Fruit fly (Drosophila melanogaster): ENCODE data around the gene TP53INP.

The TP53INP gene

dm6 chr3L:4406653-4407257 is at the start of gene TP53INP:
TP53INP (plus strand) TSS chr3L:4406943.
- TF ChIP-seq CG1620 (GFP tag; optimal IDR thresholded peaks at IDR 0.05): no peak
- TF ChIP-seq tj (GFP tag; optimal IDR thresholded peaks at IDR 0.05): peak; percentile 45
- peak; percentile 53 for TF ChIP-seq Crg-1 (GFP tag; optimal IDR thresholded peaks at IDR 0.05)
- TF ChIP-seq bab1 (GFP tag; optimal IDR thresholded peaks at IDR 0.05): peak; percentile 52
- peak; percentile 74 for TF ChIP-seq CG11617 (GFP tag; optimal IDR thresholded peaks at IDR 0.05)
- TF ChIP-seq CG5204 (GFP tag; optimal IDR thresholded peaks at IDR 0.05): peak; percentile 59
- TF ChIP-seq ovo (GFP tag; optimal IDR thresholded peaks at IDR 0.05): no peak
- TF ChIP-seq cic (GFP tag; optimal IDR thresholded peaks at IDR 0.05): no peak
- no peak for TF ChIP-seq cnc (optimal IDR thresholded peaks at IDR 0.05)
- TF ChIP-seq Hr96 (GFP tag; optimal IDR thresholded peaks at IDR 0.05): no peak
- peak; percentile 34 for TF ChIP-seq Clk (GFP tag; optimal IDR thresholded peaks at IDR 0.05)
- peak; percentile 62 for TF ChIP-seq pad (GFP tag; optimal IDR thresholded peaks at IDR 0.05)
- peak; percentile 63 for TF ChIP-seq CG7045 (GFP tag; optimal IDR thresholded peaks at IDR 0.05)
- peak; percentile 58 for TF ChIP-seq CG14711 (tag; optimal IDR thresholded peaks at IDR 0.05)
- TF ChIP-seq CG33017 (tag; optimal IDR thresholded peaks at IDR 0.05): peak; percentile 65
- TF ChIP-seq toe (GFP tag; optimal IDR thresholded peaks at IDR 0.05): peak; percentile 46
- TF ChIP-seq kay (GFP tag; ENCODE audit: borderline replicate concordance): peak; percentile 88
- TF ChIP-seq CG12768 (GFP tag; optimal IDR thresholded peaks at IDR 0.05): peak; percentile 63
- TF ChIP-seq CG7101 (tag; optimal IDR thresholded peaks at IDR 0.05): peak; percentile 65
- peak; percentile 7 for TF ChIP-seq Mnt (GFP tag; optimal IDR thresholded peaks at IDR 0.05)

dm6 chr3L:4356986-4357385 is 49.8 kb upstream of the TP53INP start:
- TF ChIP-seq CG12768 (GFP tag; optimal IDR thresholded peaks at IDR 0.05): no peak
- no peak for TF ChIP-seq kay (GFP tag; ENCODE audit: borderline replicate concordance)
- TF ChIP-seq CG14711 (tag; optimal IDR thresholded peaks at IDR 0.05): no peak
- TF ChIP-seq Hr96 (GFP tag; optimal IDR thresholded peaks at IDR 0.05): no peak
- no peak for TF ChIP-seq Crg-1 (GFP tag; optimal IDR thresholded peaks at IDR 0.05)
- TF ChIP-seq CG5204 (GFP tag; optimal IDR thresholded peaks at IDR 0.05): no peak
- no peak for TF ChIP-seq cnc (optimal IDR thresholded peaks at IDR 0.05)
- no peak for TF ChIP-seq bab1 (GFP tag; optimal IDR thresholded peaks at IDR 0.05)
- TF ChIP-seq CG1620 (GFP tag; optimal IDR thresholded peaks at IDR 0.05): no peak
- TF ChIP-seq Mnt (GFP tag; optimal IDR thresholded peaks at IDR 0.05): no peak

dm6 chr3L:4357705-4358131 is 49.0 kb upstream of the TP53INP start:
- TF ChIP-seq CG5204 (GFP tag; optimal IDR thresholded peaks at IDR 0.05): no peak
- peak; percentile 14 for TF ChIP-seq cic (GFP tag; optimal IDR thresholded peaks at IDR 0.05)
- TF ChIP-seq CG7045 (GFP tag; optimal IDR thresholded peaks at IDR 0.05): no peak
- TF ChIP-seq cnc (optimal IDR thresholded peaks at IDR 0.05): no peak
- no peak for TF ChIP-seq Crg-1 (GFP tag; optimal IDR thresholded peaks at IDR 0.05)
- peak; percentile 5 for TF ChIP-seq CG7101 (tag; optimal IDR thresholded peaks at IDR 0.05)
- TF ChIP-seq Mnt (GFP tag; optimal IDR thresholded peaks at IDR 0.05): no peak
- peak; percentile 14 for TF ChIP-seq ovo (GFP tag; optimal IDR thresholded peaks at IDR 0.05)
- TF ChIP-seq Clk (GFP tag; optimal IDR thresholded peaks at IDR 0.05): no peak
- TF ChIP-seq CG33017 (tag; optimal IDR thresholded peaks at IDR 0.05): no peak
- TF ChIP-seq tj (GFP tag; optimal IDR thresholded peaks at IDR 0.05): no peak

- no peak for TF ChIP-seq CG7045 (GFP tag; optimal IDR thresholded peaks at IDR 0.05)
- no peak for TF ChIP-seq kay (GFP tag; ENCODE audit: borderline replicate concordance)
- TF ChIP-seq CG1620 (GFP tag; optimal IDR thresholded peaks at IDR 0.05): no peak
- no peak for TF ChIP-seq cic (GFP tag; optimal IDR thresholded peaks at IDR 0.05)
- peak; percentile 74 for TF ChIP-seq tj (GFP tag; optimal IDR thresholded peaks at IDR 0.05)
- no peak for TF ChIP-seq CG33017 (tag; optimal IDR thresholded peaks at IDR 0.05)
- TF ChIP-seq CG5204 (GFP tag; optimal IDR thresholded peaks at IDR 0.05): no peak
Measured at dm6 chr3L:4359688-4360375, 46.9 kb upstream of the TP53INP start.

DNA sequence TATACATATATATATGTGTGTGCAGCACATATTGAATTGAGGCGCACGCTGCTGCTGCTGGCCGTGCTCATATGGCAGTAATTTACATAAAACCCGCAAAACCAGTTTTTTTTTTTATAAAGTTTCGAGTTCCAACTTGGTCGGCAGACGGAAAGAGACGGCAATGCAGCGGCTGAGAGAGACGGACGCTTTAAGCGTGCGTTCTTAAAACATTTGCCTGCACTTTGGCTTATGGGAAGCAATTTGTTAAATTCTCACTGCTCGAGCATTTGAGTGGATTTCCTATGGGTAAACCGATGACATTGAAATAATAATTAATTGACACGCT is 46.4 kb upstream of the TP53INP start:
- peak; percentile 48 for TF ChIP-seq tj (GFP tag; optimal IDR thresholded peaks at IDR 0.05)
- TF ChIP-seq ovo (GFP tag; optimal IDR thresholded peaks at IDR 0.05): no peak

DNA sequence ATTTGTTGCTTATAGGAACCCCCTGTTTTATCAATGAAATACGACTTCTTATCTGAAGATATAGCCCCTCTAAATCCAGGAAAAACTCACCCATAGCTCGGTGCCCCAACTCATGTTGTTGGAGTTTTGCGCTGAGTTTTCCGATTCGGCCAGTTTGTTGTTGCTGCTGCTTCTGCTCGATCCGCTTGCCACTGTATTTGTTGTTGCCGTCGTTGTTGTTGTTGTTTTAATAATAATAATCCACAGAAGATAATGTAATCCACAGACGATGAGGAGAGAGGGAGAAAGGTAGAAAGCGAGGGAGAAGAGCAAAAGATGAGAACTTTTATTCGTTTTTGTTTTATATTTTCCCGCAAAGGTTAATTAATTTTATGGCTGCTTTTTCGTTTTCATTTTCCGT is 43.8 kb upstream of the TP53INP start:
- TF ChIP-seq pad (GFP tag; optimal IDR thresholded peaks at IDR 0.05): no peak
- TF ChIP-seq bab1 (GFP tag; optimal IDR thresholded peaks at IDR 0.05): no peak
- TF ChIP-seq Mnt (GFP tag; optimal IDR thresholded peaks at IDR 0.05): no peak
- TF ChIP-seq tj (GFP tag; optimal IDR thresholded peaks at IDR 0.05): no peak
- no peak for TF ChIP-seq CG7101 (tag; optimal IDR thresholded peaks at IDR 0.05)
- no peak for TF ChIP-seq ovo (GFP tag; optimal IDR thresholded peaks at IDR 0.05)
- TF ChIP-seq CG7045 (GFP tag; optimal IDR thresholded peaks at IDR 0.05): no peak
- no peak for TF ChIP-seq CG11617 (GFP tag; optimal IDR thresholded peaks at IDR 0.05)
- no peak for TF ChIP-seq CG33017 (tag; optimal IDR thresholded peaks at IDR 0.05)
- no peak for TF ChIP-seq kay (GFP tag; ENCODE audit: borderline replicate concordance)
- no peak for TF ChIP-seq Hr96 (GFP tag; optimal IDR thresholded peaks at IDR 0.05)
- TF ChIP-seq CG12768 (GFP tag; optimal IDR thresholded peaks at IDR 0.05): no peak
- no peak for TF ChIP-seq CG14711 (tag; optimal IDR thresholded peaks at IDR 0.05)
- TF ChIP-seq Crg-1 (GFP tag; optimal IDR thresholded peaks at IDR 0.05): no peak
- no peak for TF ChIP-seq CG5204 (GFP tag; optimal IDR thresholded peaks at IDR 0.05)
- no peak for TF ChIP-seq cnc (optimal IDR thresholded peaks at IDR 0.05)
- TF ChIP-seq CG1620 (GFP tag; optimal IDR thresholded peaks at IDR 0.05): no peak
- no peak for TF ChIP-seq cic (GFP tag; optimal IDR thresholded peaks at IDR 0.05)
